Worm (Caenorhabditis elegans) whole organism, L2 larva: Measurements from ENCODE around the gene T20B3.14.

Source experiments
- C34F6.9 ChIP-seq: fragments of 150-350 bp; optimal IDR thresholded peaks from 2 replicates; lab custom pipeline; 2014; ENCODE audit warnings: missing biosample characterization, missing genetic modification characterization
- R02D3.7 ChIP-seq: fragments of 150-350 bp; optimal IDR thresholded peaks from 2 replicates; lab custom pipeline; 2014; ENCODE audit warnings: missing biosample characterization, missing genetic modification characterization
- Y55F3AM.14 ChIP-seq: fragments of 200-800 bp; sonication (Bioruptor generic); optimal IDR thresholded peaks from 2 replicates; lab custom pipeline; 2018; ENCODE audit warnings: mild to moderate bottlenecking, missing genetic modification characterization, missing compliant biosample characterization
- alr-1 ChIP-seq: fragments of 150-350 bp; optimal IDR thresholded peaks from 2 replicates; lab custom pipeline; 2014; ENCODE audit warnings: missing biosample characterization, missing genetic modification characterization
- ama-1 ChIP-seq: fragments of 150-350 bp; optimal IDR thresholded peaks from 2 replicates; lab custom pipeline; 2018; ENCODE audit warnings: inconsistent platforms
- blmp-1 ChIP-seq: sonication (generic microtip); optimal IDR thresholded peaks from 2 replicates; lab custom pipeline; 2017; ENCODE audit warnings: missing genetic modification characterization, mild to moderate bottlenecking, missing compliant biosample characterization, antibody characterized with exemption, moderate library complexity; ENCODE audit not compliant: insufficient read depth
- ceh-82 ChIP-seq: fragments of 150-350 bp; optimal IDR thresholded peaks from 2 replicates; lab custom pipeline; 2014; ENCODE audit warnings: missing biosample characterization, missing genetic modification characterization
- crh-2 ChIP-seq: sonication (generic microtip); optimal IDR thresholded peaks from 2 replicates; lab custom pipeline; 2017; ENCODE audit warnings: missing biosample characterization, missing genetic modification characterization
- dmd-4 ChIP-seq: sonication (generic microtip); optimal IDR thresholded peaks from 2 replicates; lab custom pipeline; 2017; ENCODE audit warnings: missing biosample characterization, missing genetic modification characterization
- elt-1 ChIP-seq: fragments of 150-350 bp; optimal IDR thresholded peaks from 2 replicates; lab custom pipeline; 2014; ENCODE audit warnings: missing biosample characterization, missing genetic modification characterization
- fos-1 ChIP-seq: fragments of 150-350 bp; optimal IDR thresholded peaks from 2 replicates; lab custom pipeline; 2014; ENCODE audit warnings: missing biosample characterization, missing genetic modification characterization
- gmeb-1 ChIP-seq: fragments of 150-350 bp; optimal IDR thresholded peaks from 2 replicates; lab custom pipeline; 2014; ENCODE audit warnings: missing biosample characterization, missing genetic modification characterization
- lin-11 ChIP-seq: fragments of 150-350 bp; sonication (generic microtip); optimal IDR thresholded peaks from 2 replicates; lab custom pipeline; 2014; ENCODE audit warnings: missing biosample characterization, missing genetic modification characterization, inconsistent platforms, mixed read lengths
- lin-13 ChIP-seq: fragments of 150-350 bp; optimal IDR thresholded peaks from 2 replicates; lab custom pipeline; 2014; ENCODE audit warnings: missing biosample characterization, missing genetic modification reagents, missing genetic modification characterization
- lsy-2 ChIP-seq, 2 experiments: fragments of 150-350 bp in 1 of 2; sonication (generic microtip) in 1 of 2; optimal IDR thresholded peaks; 2 replicates each; lab custom pipeline; 2014 to 2017; ENCODE audit warnings: missing biosample characterization in 2 of 2, missing genetic modification characterization in 2 of 2
- mab-5 ChIP-seq: fragments of 150-350 bp; optimal IDR thresholded peaks from 2 replicates; lab custom pipeline; 2014; ENCODE audit warnings: missing biosample characterization, missing genetic modification characterization
- mdl-1 ChIP-seq, 2 experiments: fragments of 150-350 bp in 1 of 2; sonication (generic microtip) in 1 of 2; optimal IDR thresholded peaks; 2 replicates each; lab custom pipeline; 2017; ENCODE audit warnings: missing biosample characterization in 2 of 2, missing genetic modification characterization in 2 of 2
- nhr-12 ChIP-seq: fragments of 150-350 bp; optimal IDR thresholded peaks from 2 replicates; lab custom pipeline; 2014; ENCODE audit warnings: missing biosample characterization, missing genetic modification characterization
- nhr-129 ChIP-seq: fragments of 150-350 bp; optimal IDR thresholded peaks from 2 replicates; lab custom pipeline; 2014; ENCODE audit warnings: missing biosample characterization, missing genetic modification characterization
- nhr-21 ChIP-seq: fragments of 150-350 bp; optimal IDR thresholded peaks from 2 replicates; lab custom pipeline; 2014; ENCODE audit warnings: missing biosample characterization, missing genetic modification characterization
- nhr-23 ChIP-seq: fragments of 150-350 bp; optimal IDR thresholded peaks from 2 replicates; lab custom pipeline; 2014; ENCODE audit warnings: missing biosample characterization, missing genetic modification reagents, missing genetic modification characterization
- nhr-237 ChIP-seq: fragments of 150-350 bp; optimal IDR thresholded peaks from 2 replicates; lab custom pipeline; 2014; ENCODE audit warnings: missing biosample characterization, missing genetic modification characterization
- nhr-25 ChIP-seq: fragments of 150-350 bp; sonication (generic microtip); optimal IDR thresholded peaks from 3 replicates; lab custom pipeline; 2014; ENCODE audit warnings: missing biosample characterization, missing genetic modification characterization
- nhr-77 ChIP-seq: fragments of 150-350 bp; optimal IDR thresholded peaks from 2 replicates; lab custom pipeline; 2014; ENCODE audit warnings: missing biosample characterization, missing genetic modification characterization
- skn-1 ChIP-seq: sonication (generic microtip); optimal IDR thresholded peaks from 2 replicates; lab custom pipeline; 2017; ENCODE audit warnings: missing biosample characterization, missing genetic modification characterization
- sma-3 ChIP-seq: sonication (generic microtip); optimal IDR thresholded peaks from 2 replicates; lab custom pipeline; 2016; ENCODE audit warnings: missing genetic modification reagents, missing genetic modification characterization, missing compliant biosample characterization
- sma-9 ChIP-seq, 2 experiments: fragments of 150-350 bp in 1 of 2; sonication (generic microtip) in 1 of 2; optimal IDR thresholded peaks; 2 replicates each; lab custom pipeline; 2014 to 2016; ENCODE audit warnings: missing genetic modification characterization in 2 of 2, mild to moderate bottlenecking in 1 of 2, missing biosample characterization in 1 of 2, missing compliant biosample characterization in 1 of 2, missing genetic modification reagents in 1 of 2, moderate library complexity in 1 of 2
- unc-55 ChIP-seq: fragments of 150-350 bp; sonication (generic microtip); optimal IDR thresholded peaks from 3 replicates; lab custom pipeline; 2014; ENCODE audit warnings: missing biosample characterization, missing genetic modification reagents, missing genetic modification characterization
- unc-62 ChIP-seq: fragments of 150-350 bp; optimal IDR thresholded peaks from 2 replicates; lab custom pipeline; 2014; ENCODE audit warnings: missing biosample characterization, missing genetic modification reagents, missing genetic modification characterization
- zag-1 ChIP-seq: fragments of 150-350 bp; optimal IDR thresholded peaks from 2 replicates; lab custom pipeline; 2014; ENCODE audit warnings: missing biosample characterization, missing genetic modification characterization
- ztf-1 ChIP-seq: fragments of 200-800 bp; sonication (Bioruptor generic); conservative IDR thresholded peaks from 2 replicates; pipeline ENCODE4 v1.3.6; 2022; ENCODE audit warnings: missing genetic modification characterization, missing compliant biosample characterization
- ztf-11 ChIP-seq: sonication (generic microtip); optimal IDR thresholded peaks from 2 replicates; lab custom pipeline; 2017; ENCODE audit warnings: missing biosample characterization, missing genetic modification characterization
- ztf-4 ChIP-seq: fragments of 150-350 bp; optimal IDR thresholded peaks from 2 replicates; lab custom pipeline; 2014; ENCODE audit warnings: missing biosample characterization, missing genetic modification characterization

Gene T20B3.14

ce11 chrV:16831310-16831709 is 10.2 kb upstream of the T20B3.14 start:
- TF ChIP-seq C34F6.9 (tag; lab: Kevin White, UChicago): no peak
- no peak for TF ChIP-seq elt-1
- no peak for TF ChIP-seq ceh-82 (tag; lab: Kevin White, UChicago)
- no peak for TF ChIP-seq nhr-12 (tag; lab: Kevin White, UChicago)
- no peak for TF ChIP-seq Y55F3AM.14
- TF ChIP-seq lin-13: no peak
- no peak for TF ChIP-seq alr-1 (tag; lab: Kevin White, UChicago)
- TF ChIP-seq ztf-1 (GFP tag; lab: Robert Waterston, UW): no peak
- no peak for TF ChIP-seq nhr-23 (tag; lab: Kevin White, UChicago)
- no peak for TF ChIP-seq blmp-1 (tag; lab: Kevin White, UChicago)
- no peak for TF ChIP-seq nhr-77
- no peak for TF ChIP-seq crh-2 (tag; lab: Kevin White, UChicago)
- no peak for TF ChIP-seq lin-11 (tag; lab: Kevin White, UChicago)
- no peak for TF ChIP-seq ama-1 (lab: Kevin White, UChicago)
- no peak for TF ChIP-seq zag-1 (tag; lab: Kevin White, UChicago)
- TF ChIP-seq R02D3.7: no peak
- TF ChIP-seq lsy-2 (tag; optimal IDR thresholded peaks at IDR 0.05; lab: Kevin White, UChicago): no peak
- no peak for TF ChIP-seq unc-55 (GFP tag; lab: Kevin White, UChicago)

ce11 chrV:16829396-16829795 is 8.3 kb upstream of the T20B3.14 start, which contains the start of gene srh-214:
Gene srh-214 (minus strand): TSS chrV:16829755.
- no peak for TF ChIP-seq nhr-129 (tag; lab: Kevin White, UChicago)
- TF ChIP-seq lin-11 (tag; lab: Kevin White, UChicago): no peak
- TF ChIP-seq lin-13: no peak
- no peak for TF ChIP-seq ztf-11
- TF ChIP-seq sma-9 (GFP tag; optimal IDR thresholded peaks at IDR 0.05; lab: Kevin White, UChicago): no peak
- no peak for TF ChIP-seq sma-9 (tag; optimal IDR thresholded peaks at IDR 0.05; lab: Kevin White, UChicago)

ce11 chrV:16827485-16827884 is 6.4 kb upstream of the T20B3.14 start, which contains the start of gene srh-216:
Gene srh-216 (minus strand): TSS chrV:16827585.
- TF ChIP-seq skn-1 (no peak), nhr-25 (tag; lab: Kevin White, UChicago) (no peak), nhr-12 (tag; lab: Kevin White, UChicago) (no peak), nhr-237 (tag; lab: Kevin White, UChicago) (no peak)

- no peak for TF ChIP-seq nhr-77
- TF ChIP-seq skn-1: no peak
- TF ChIP-seq sma-9 (GFP tag; optimal IDR thresholded peaks at IDR 0.05; lab: Kevin White, UChicago): peak; percentile 29
- no peak for TF ChIP-seq sma-9 (tag; optimal IDR thresholded peaks at IDR 0.05; lab: Kevin White, UChicago)
- peak; percentile 42 for TF ChIP-seq fos-1 (tag; lab: Kevin White, UChicago)
- no peak for TF ChIP-seq elt-1
- no peak for TF ChIP-seq nhr-23 (tag; lab: Kevin White, UChicago)
- no peak for TF ChIP-seq sma-3 (GFP tag; lab: Kevin White, UChicago)
- TF ChIP-seq gmeb-1 (tag; lab: Kevin White, UChicago): peak; percentile 45
- TF ChIP-seq nhr-129 (tag; lab: Kevin White, UChicago): no peak
- TF ChIP-seq crh-2 (tag; lab: Kevin White, UChicago): no peak
- no peak for TF ChIP-seq ztf-4 (tag; lab: Kevin White, UChicago)
- no peak for TF ChIP-seq unc-55 (GFP tag; lab: Kevin White, UChicago)
- TF ChIP-seq lsy-2 (tag; optimal IDR thresholded peaks at IDR 0.05; lab: Kevin White, UChicago): no peak
- TF ChIP-seq nhr-12 (tag; lab: Kevin White, UChicago): no peak
- no peak for TF ChIP-seq dmd-4 (tag; lab: Kevin White, UChicago)
- no peak for TF ChIP-seq mab-5 (tag; lab: Kevin White, UChicago)
- no peak for TF ChIP-seq ama-1 (lab: Kevin White, UChicago)
- TF ChIP-seq nhr-21 (tag; lab: Kevin White, UChicago): no peak
Measured at ce11 chrV:16816707-16817106, 4.4 kb downstream of the T20B3.14 start.

ce11 chrV:16815261-16815660 is 5.9 kb downstream of the T20B3.14 start, which contains the start of gene T20B3.1:
Gene T20B3.1 (plus strand): TSS chrV:16815561.
- TF ChIP-seq mdl-1 (tag; optimal IDR thresholded peaks at IDR 0.05; lab: Kevin White, UChicago) (no peak), unc-62 (no peak), nhr-77 (no peak), elt-1 (no peak)
